Fruit fly (Drosophila melanogaster) S2 (cell line): ENCODE data around the gene Frl.

ENCODE experiments used
- CG8478 ChIP-seq: fragments of >200 bp; optimal IDR thresholded peaks from 2 replicates; lab custom pipeline; 2018
- CTCF ChIP-seq, 2 experiments: fragments of >200 bp; optimal IDR thresholded peaks; 2 replicates each; lab custom pipeline; 2018

- TF ChIP-seq CG8478 (lab: Kevin White, UChicago) (no peak), CTCF (optimal IDR thresholded peaks at IDR 0.05; lab: Kevin White, UChicago) (no peak)
Measured at dm6 chr3L:14086225-14086624, 33.2 kb downstream of the Frl start.
